Fruit fly (Drosophila melanogaster) whole organism, larva: Measurements from ENCODE around the gene p.

Experiments
- noc ChIP-seq: fragments of 200-800 bp; sonication (Bioruptor generic); optimal IDR thresholded peaks from 3 replicates; lab custom pipeline; 2019; ENCODE audit warnings: missing biosample characterization, mild to moderate bottlenecking, missing genetic modification characterization, moderate library complexity

Gene p

dm6 chr3R:8670529-8671491 lies at the start of gene p:
Gene p, minus strand, starts transcription at chr3R:8670684.
- TF ChIP-seq noc (tag; lab: Kevin White, UChicago) = peak; percentile 56

dm6 chr3R:8718898-8719297 lies 48.4 kb upstream of the p start, which contains the start of gene CG11760:
Gene CG11760, plus strand, starts transcription at chr3R:8719198.
- no peak for TF ChIP-seq noc (tag; lab: Kevin White, UChicago)

DNA sequence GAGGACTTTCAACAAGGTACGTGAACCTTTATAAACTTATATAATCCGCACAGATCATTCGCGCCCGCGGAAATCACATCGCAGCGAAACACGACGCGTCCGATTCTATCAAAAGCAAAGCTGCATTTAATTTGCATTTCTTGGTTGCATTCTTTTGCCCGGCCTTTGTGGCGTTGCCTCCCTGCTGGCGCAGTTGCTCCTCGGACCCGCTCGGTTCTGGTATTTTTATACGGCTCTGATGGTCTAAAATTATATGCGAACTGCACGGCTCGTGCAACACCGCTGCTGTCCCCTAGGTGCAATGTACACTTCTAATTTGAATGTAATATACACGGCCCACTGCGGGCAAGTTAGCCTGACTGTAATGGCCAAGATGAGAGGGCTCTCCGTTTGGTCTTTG lies 47.9 kb upstream of the p start, which contains the start of gene Cks85A:
Gene Cks85A, minus strand, starts transcription at position 101 of the 400 bp plus-strand sequence.
- TF ChIP-seq noc (tag; lab: Kevin White, UChicago) = no peak

- TF ChIP-seq noc (tag; lab: Kevin White, UChicago) = no peak
Measured at dm6 chr3R:8716551-8716879, 46.0 kb upstream of the p start.

DNA sequence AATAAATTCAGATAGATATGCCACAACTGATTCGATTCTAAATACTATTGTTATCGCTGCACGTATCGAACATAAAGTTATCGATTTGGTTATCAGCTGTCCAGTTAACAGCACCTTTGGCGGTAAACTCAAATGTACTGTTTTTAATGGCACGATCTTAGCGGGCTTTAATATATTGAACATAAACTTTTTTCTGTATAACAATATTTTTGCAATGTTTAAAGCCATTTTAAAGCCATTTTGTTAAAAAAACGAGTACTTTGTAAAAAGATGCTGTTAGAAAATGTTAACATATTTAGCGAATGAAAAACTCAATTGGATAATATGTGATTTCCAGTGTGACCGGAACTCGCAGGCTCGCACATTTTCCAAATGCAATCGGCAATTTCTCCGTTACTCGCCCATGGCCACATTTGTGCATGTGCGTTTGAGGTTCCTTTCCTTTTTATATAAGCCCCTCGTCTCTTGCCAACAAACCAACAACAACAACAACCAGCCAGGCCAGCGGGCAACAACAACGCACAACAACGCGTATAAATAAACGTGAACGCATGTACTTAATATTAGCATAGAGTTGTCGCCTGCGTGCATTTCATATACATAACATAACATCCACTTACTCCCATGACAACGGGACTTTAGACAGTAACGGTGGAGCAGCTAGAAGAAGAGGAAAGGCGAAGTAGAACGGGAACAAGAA lies 45.5 kb upstream of the p start, which contains the start of gene TMEM216:
Gene TMEM216, plus strand, starts transcription at position 393 of the 700 bp plus-strand sequence.
- TF ChIP-seq noc (tag; lab: Kevin White, UChicago) = no peak

dm6 chr3R:8715371-8715770 lies 44.9 kb upstream of the p start:
- no peak for TF ChIP-seq noc (tag; lab: Kevin White, UChicago)

DNA sequence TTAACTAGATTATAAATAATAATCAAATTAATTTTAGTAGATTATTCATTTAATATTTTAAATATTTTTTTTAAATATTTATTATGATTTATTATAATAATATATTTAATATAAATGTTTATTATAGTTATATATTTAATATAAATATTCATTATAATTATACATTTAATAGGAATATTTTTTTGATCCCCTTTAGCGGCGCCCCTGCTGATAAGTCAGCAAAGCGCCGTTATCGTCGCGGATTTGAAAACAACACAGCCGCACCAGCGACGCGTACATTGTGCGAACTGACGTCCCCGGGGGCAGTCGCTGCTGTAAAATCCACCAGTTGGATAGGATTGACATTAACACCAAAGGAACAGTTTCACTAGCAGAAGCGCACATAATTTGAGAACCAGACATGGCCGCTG lies 42.2 kb upstream of the p start, which contains the start of gene CG8112:
Gene CG8112, plus strand, starts transcription at position 212 of the 410 bp plus-strand sequence.
- no peak for TF ChIP-seq noc (tag; lab: Kevin White, UChicago)

DNA sequence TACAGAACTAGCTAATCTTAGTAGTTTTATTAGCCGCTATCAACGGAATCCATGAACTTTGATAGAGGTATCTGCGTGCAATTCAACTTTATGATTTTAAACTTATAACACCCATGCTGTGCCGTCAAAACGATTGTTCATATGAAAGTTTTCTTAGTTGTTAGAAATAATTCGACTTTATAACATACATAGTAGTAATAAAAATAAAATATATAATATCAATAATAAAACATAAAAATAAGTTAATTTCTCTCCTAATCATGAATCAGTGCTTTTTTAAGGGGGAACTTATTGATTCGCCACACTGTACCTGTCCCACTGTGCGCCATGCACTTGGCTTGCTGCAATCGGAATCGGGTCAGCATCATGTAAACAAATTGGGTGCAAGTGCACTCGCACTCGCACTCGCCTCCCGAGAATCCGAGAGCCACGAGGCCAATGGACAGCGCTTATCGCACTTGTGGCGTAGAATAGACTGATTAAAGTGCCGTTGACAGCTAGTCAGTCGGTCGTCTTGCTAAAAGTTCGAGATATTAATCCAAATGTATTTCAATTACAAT lies 41.5 kb upstream of the p start:
- TF ChIP-seq noc (tag; lab: Kevin White, UChicago) = peak; percentile 15

DNA sequence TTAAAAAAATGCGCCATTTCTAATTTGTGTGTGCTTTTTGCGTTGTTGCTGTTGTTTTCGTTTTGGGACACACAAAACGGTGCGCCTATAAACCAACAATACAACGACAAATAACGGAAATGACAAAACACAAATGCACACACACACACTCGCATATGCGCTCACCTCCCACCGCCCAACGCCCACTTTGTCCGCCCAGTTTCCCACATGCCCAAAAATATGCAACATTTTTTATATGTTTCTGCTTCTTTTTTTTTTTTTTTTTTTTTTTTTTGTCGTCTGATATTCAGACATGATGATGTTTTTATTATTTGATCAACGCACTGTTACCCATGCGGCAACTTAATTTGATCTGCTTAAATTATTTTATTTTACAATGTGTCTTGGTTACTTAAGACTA lies 36.7 kb upstream of the p start:
- no peak for TF ChIP-seq noc (tag; lab: Kevin White, UChicago)

dm6 chr3R:8705323-8706097 lies 35.0 kb upstream of the p start:
- no peak for TF ChIP-seq noc (tag; lab: Kevin White, UChicago)

dm6 chr3R:8704669-8705068 lies 34.2 kb upstream of the p start:
- no peak for TF ChIP-seq noc (tag; lab: Kevin White, UChicago)

dm6 chr3R:8701197-8701596 lies 30.7 kb upstream of the p start:
- TF ChIP-seq noc (tag; lab: Kevin White, UChicago) = no peak

dm6 chr3R:8700660-8701059 lies 30.2 kb upstream of the p start:
- TF ChIP-seq noc (tag; lab: Kevin White, UChicago) = no peak

DNA sequence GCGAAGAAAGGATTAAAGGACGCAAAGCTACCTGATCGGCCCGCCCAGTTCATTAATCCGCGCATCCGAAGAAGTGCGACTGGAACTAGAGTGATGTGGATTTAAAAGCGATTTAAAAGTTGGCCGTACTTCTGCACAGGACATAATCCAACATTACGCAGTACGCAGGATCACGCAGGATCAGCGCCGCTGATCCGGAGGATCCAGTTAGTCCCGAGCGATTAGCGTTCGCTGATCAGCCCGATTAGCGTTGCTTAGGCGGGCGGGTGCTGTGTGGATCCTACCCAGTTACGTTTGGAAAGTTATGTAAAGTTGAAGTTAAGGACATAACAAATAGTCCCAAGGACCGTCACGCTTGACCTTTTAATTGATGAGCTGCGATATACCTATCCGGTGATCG lies 28.7 kb upstream of the p start:
- no peak for TF ChIP-seq noc (tag; lab: Kevin White, UChicago)

- no peak for TF ChIP-seq noc (tag; lab: Kevin White, UChicago)
Measured at dm6 chr3R:8697772-8698259, 27.3 kb upstream of the p start, which contains the start of gene hb. Gene hb, minus strand, starts transcription at chr3R:8697822.
